Worm (Caenorhabditis elegans) whole organism, young adult: ENCODE data around the gene Y54G2A.11.

ENCODE experiments used
- B0035.1 ChIP-seq: sonication (generic microtip); optimal IDR thresholded peaks from 2 replicates; lab custom pipeline; 2016; ENCODE audit warnings: missing genetic modification characterization, mild to moderate bottlenecking, missing compliant biosample characterization, missing genotype, missing genetic modification reagents
- B0336.3 ChIP-seq: fragments of 200-800 bp; sonication (Bioruptor generic); IDR thresholded peaks from 2 replicates; pipeline ENCODE4 v1.3.6; 2022; ENCODE audit warnings: missing genetic modification characterization, missing compliant biosample characterization
- C17E4.6 ChIP-seq: fragments of 200-800 bp; sonication (Bioruptor generic); IDR thresholded peaks from 2 replicates; pipeline ENCODE4 v1.3.6; 2022; ENCODE audit warnings: missing genetic modification reagents, missing genetic modification characterization, missing compliant biosample characterization
- D2030.7 ChIP-seq: fragments of 200-800 bp; sonication (Bioruptor generic); IDR thresholded peaks from 2 replicates; pipeline ENCODE4 v1.3.6; 2022; ENCODE audit warnings: missing genetic modification reagents, missing genetic modification characterization, missing compliant biosample characterization
- F10E7.11 ChIP-seq: sonication (generic microtip); optimal IDR thresholded peaks from 2 replicates; lab custom pipeline; 2017; ENCODE audit warnings: mild to moderate bottlenecking, missing genetic modification characterization, moderate library complexity, missing compliant biosample characterization
- F33H1.4 ChIP-seq: fragments of 200-800 bp; sonication (Bioruptor generic); IDR thresholded peaks from 2 replicates; pipeline ENCODE4 v1.3.6; 2022; ENCODE audit warnings: missing genetic modification reagents, missing genetic modification characterization, missing compliant biosample characterization
- F39B2.1 ChIP-seq: fragments of 200-800 bp; sonication (Bioruptor generic); IDR thresholded peaks from 2 replicates; pipeline ENCODE4 v1.3.6; 2022; ENCODE audit warnings: missing genetic modification reagents, missing genetic modification characterization, missing compliant biosample characterization
- F57C9.4 ChIP-seq: sonication (generic microtip); optimal IDR thresholded peaks from 2 replicates; lab custom pipeline; 2017; ENCODE audit warnings: mild to moderate bottlenecking, missing genetic modification characterization, missing compliant biosample characterization
- T26A5.8 ChIP-seq: sonication (generic microtip); optimal IDR thresholded peaks from 2 replicates; lab custom pipeline; 2016; ENCODE audit warnings: missing genetic modification characterization, missing compliant biosample characterization
- attf-3 ChIP-seq: fragments of 200-800 bp; sonication (Bioruptor generic); conservative IDR thresholded peaks from 2 replicates; pipeline ENCODE4 v1.3.6; 2022; ENCODE audit warnings: missing genetic modification reagents, missing genetic modification characterization, missing compliant biosample characterization
- bed-2 ChIP-seq: fragments of 200-800 bp; sonication (Bioruptor generic); IDR thresholded peaks from 2 replicates; pipeline ENCODE4 v1.3.6; 2022; ENCODE audit warnings: missing genetic modification reagents, missing genetic modification characterization, missing compliant biosample characterization
- ceh-40 ChIP-seq: fragments of 200-800 bp; sonication (Bioruptor generic); IDR thresholded peaks from 2 replicates; pipeline ENCODE4 v1.3.6; 2022; ENCODE audit warnings: missing genetic modification characterization, missing compliant biosample characterization
- ceh-58 ChIP-seq: fragments of 200-800 bp; sonication (Bioruptor generic); IDR thresholded peaks from 2 replicates; pipeline ENCODE4 v1.3.6; 2022; ENCODE audit warnings: missing genetic modification characterization, missing compliant biosample characterization
- die-1 ChIP-seq: sonication (generic microtip); optimal IDR thresholded peaks from 2 replicates; lab custom pipeline; 2016; ENCODE audit warnings: missing genotype, mild to moderate bottlenecking, missing genetic modification characterization, missing compliant biosample characterization
- dox-1 ChIP-seq: fragments of 200-800 bp; sonication (Bioruptor generic); IDR thresholded peaks from 2 replicates; pipeline ENCODE4 v1.3.6; 2022; ENCODE audit warnings: missing genetic modification reagents, missing genetic modification characterization, missing compliant biosample characterization
- egl-18 ChIP-seq: fragments of 200-800 bp; sonication (Bioruptor generic); IDR thresholded peaks from 2 replicates; pipeline ENCODE4 v1.3.6; 2022; ENCODE audit warnings: missing genetic modification reagents, missing genetic modification characterization, missing compliant biosample characterization
- ekl-4 ChIP-seq: fragments of 200-800 bp; sonication (Bioruptor generic); IDR thresholded peaks from 2 replicates; pipeline ENCODE4 v1.3.6; 2022; ENCODE audit warnings: missing genetic modification reagents, missing genetic modification characterization, missing compliant biosample characterization
- gei-17 ChIP-seq: fragments of 200-800 bp; sonication (Bioruptor generic); optimal IDR thresholded peaks from 2 replicates; lab custom pipeline; 2018; ENCODE audit warnings: mild to moderate bottlenecking, missing genetic modification characterization, missing compliant biosample characterization
- hlh-12 ChIP-seq: sonication (generic microtip); optimal IDR thresholded peaks from 2 replicates; lab custom pipeline; 2016; ENCODE audit warnings: missing genetic modification characterization, missing compliant biosample characterization
- lin-26 ChIP-seq: fragments of 200-800 bp; sonication (Bioruptor generic); IDR thresholded peaks from 2 replicates; pipeline ENCODE4 v1.3.6; 2022; ENCODE audit warnings: missing genetic modification reagents, missing genetic modification characterization, missing compliant biosample characterization
- lir-1 ChIP-seq: fragments of 200-800 bp; sonication (Bioruptor generic); conservative IDR thresholded peaks from 2 replicates; pipeline ENCODE4 v1.3.6; 2022; ENCODE audit warnings: missing genetic modification reagents, missing genetic modification characterization, missing compliant biosample characterization
- madf-8 ChIP-seq: fragments of 200-800 bp; sonication (Bioruptor generic); conservative IDR thresholded peaks from 2 replicates; pipeline ENCODE4 v1.3.6; 2022; ENCODE audit warnings: missing genetic modification reagents, missing genetic modification characterization, missing compliant biosample characterization
- mel-28 ChIP-seq: sonication (generic microtip); optimal IDR thresholded peaks from 2 replicates; lab custom pipeline; 2016; ENCODE audit warnings: borderline replicate concordance, mild to moderate bottlenecking, missing genetic modification characterization, missing compliant biosample characterization
- nfya-1 ChIP-seq: sonication (generic microtip); optimal IDR thresholded peaks from 2 replicates; lab custom pipeline; 2017; ENCODE audit warnings: antibody characterized with exemption, missing compliant biosample characterization, missing genetic modification characterization, borderline replicate concordance; ENCODE audit not compliant: insufficient read depth
- nhr-80 ChIP-seq: sonication (generic microtip); optimal IDR thresholded peaks from 2 replicates; lab custom pipeline; 2016; ENCODE audit warnings: missing genetic modification characterization, missing compliant biosample characterization
- nhr-90 ChIP-seq: sonication (generic microtip); optimal IDR thresholded peaks from 2 replicates; lab custom pipeline; 2016; ENCODE audit warnings: missing genotype, mild to moderate bottlenecking, missing genetic modification characterization, missing compliant biosample characterization
- rpc-1 ChIP-seq, 2 experiments: fragments of 150-350 bp in 1 of 2; sonication (generic microtip) in 1 of 2; optimal IDR thresholded peaks; 2 replicates each; lab custom pipeline; 2014 to 2018; ENCODE audit warnings: missing biosample characterization in 1 of 2, missing genetic modification characterization in 1 of 2, missing genetic modification reagents in 1 of 2, missing genotype in 1 of 2
- snpc-1.3 ChIP-seq: sonication (generic microtip); optimal IDR thresholded peaks from 2 replicates; lab custom pipeline; 2017; ENCODE audit warnings: missing genetic modification characterization, mild to moderate bottlenecking, missing compliant biosample characterization, antibody characterized with exemption, moderate library complexity, missing genotype, missing genetic modification reagents; ENCODE audit not compliant: insufficient read depth
- snpc-4 ChIP-seq, 5 experiments: fragments of 150-350 bp in 1 of 5; sonication (generic microtip) in 4 of 5; optimal IDR thresholded peaks; 2 replicates each; lab custom pipeline; 2014 to 2018; ENCODE audit warnings: missing genetic modification characterization in 5 of 5, missing biosample characterization in 3 of 5, antibody characterized with exemption in 2 of 5, mild to moderate bottlenecking in 2 of 5, missing compliant biosample characterization in 2 of 5, missing genotype in 2 of 5, moderate library complexity in 2 of 5, missing genetic modification reagents in 1 of 5
- sptf-2 ChIP-seq: fragments of 200-800 bp; sonication (Bioruptor generic); optimal IDR thresholded peaks from 2 replicates; lab custom pipeline; 2018; ENCODE audit warnings: mild to moderate bottlenecking, missing genetic modification characterization, missing compliant biosample characterization
- tbp1 ChIP-seq: fragments of 200-800 bp; sonication (Bioruptor generic); optimal IDR thresholded peaks from 2 replicates; lab custom pipeline; 2018; ENCODE audit warnings: mild to moderate bottlenecking, missing genetic modification characterization, missing compliant biosample characterization
- tbx-9 ChIP-seq: sonication (generic microtip); optimal IDR thresholded peaks from 2 replicates; lab custom pipeline; 2016; ENCODE audit warnings: borderline replicate concordance, missing genetic modification characterization, inconsistent platforms, missing compliant biosample characterization
- unc-130 ChIP-seq: sonication (generic microtip); optimal IDR thresholded peaks from 2 replicates; lab custom pipeline; 2016; ENCODE audit warnings: missing genetic modification reagents, missing genetic modification characterization, missing compliant biosample characterization
- unc-62 ChIP-seq: fragments of 150-350 bp; optimal IDR thresholded peaks from 2 replicates; lab custom pipeline; 2014; ENCODE audit warnings: missing biosample characterization, missing genetic modification reagents, missing genetic modification characterization
- ztf-18 ChIP-seq: sonication (generic microtip); optimal IDR thresholded peaks from 2 replicates; lab custom pipeline; 2016; ENCODE audit warnings: missing genotype, mild to moderate bottlenecking, missing genetic modification characterization, missing compliant biosample characterization
- ztf-25 ChIP-seq: fragments of 200-800 bp; sonication (Bioruptor generic); IDR thresholded peaks from 2 replicates; pipeline ENCODE4 v1.3.6; 2022; ENCODE audit warnings: missing genetic modification reagents, missing genetic modification characterization, missing compliant biosample characterization
- ztf-3 ChIP-seq: fragments of 200-800 bp; sonication (Bioruptor generic); optimal IDR thresholded peaks from 2 replicates; lab custom pipeline; 2018; ENCODE audit warnings: mild to moderate bottlenecking, missing genetic modification characterization, missing compliant biosample characterization

Y54G2A.11 gene

ce11 chrIV:2799890-2800289 is 28.3 kb upstream of the Y54G2A.11 start:
- 0 out of 2 replicates have a peak, but pooled peaks have one; percentile 19 for TF ChIP-seq ztf-25 (GFP tag; lab: Robert Waterston, UW)
- no peak for TF ChIP-seq B0336.3 (GFP tag; lab: Robert Waterston, UW)
- TF ChIP-seq tbp1 (GFP tag; lab: Kevin White, UChicago): peak; percentile 79
- TF ChIP-seq snpc-1.3: no peak
- TF ChIP-seq rpc-1 (optimal IDR thresholded peaks at IDR 0.05; lab: Kevin White, UChicago): peak; percentile 22
- TF ChIP-seq rpc-1 (tag; optimal IDR thresholded peaks at IDR 0.05; lab: Kevin White, UChicago): peak; percentile 60
- TF ChIP-seq mel-28 (tag; lab: Kevin White, UChicago): no peak
- TF ChIP-seq unc-62 (GFP tag; lab: Kevin White, UChicago): no peak

ce11 chrIV:2799389-2799788 is 27.8 kb upstream of the Y54G2A.11 start, which contains the start of gene Y54G2A.10:
TSS of gene Y54G2A.10 (plus strand) at chrIV:2799689.
- TF ChIP-seq bed-2 (GFP tag; lab: Robert Waterston, UW) (no peak), dox-1 (no peak), ceh-58 (GFP tag; lab: Robert Waterston, UW) (no peak), madf-8 (GFP tag; lab: Robert Waterston, UW) (no peak), nfya-1 (tag; lab: Kevin White, UChicago) (no peak), unc-130 (GFP tag; lab: Kevin White, UChicago) (no peak), lin-26 (no peak), C17E4.6 (GFP tag; lab: Robert Waterston, UW) (no peak)

ce11 chrIV:2798339-2798738 is 26.7 kb upstream of the Y54G2A.11 start, which contains the start of gene Y54G2A.52:
TSS of gene Y54G2A.52 (minus strand) at chrIV:2798686.
- TF ChIP-seq nhr-80 (tag; lab: Kevin White, UChicago): peak; percentile 63
- TF ChIP-seq F57C9.4 (tag; lab: Kevin White, UChicago): no peak

- TF ChIP-seq D2030.7 (no peak), B0035.1 (no peak), sptf-2 (no peak), F39B2.1 (no peak), tbx-9 (tag; lab: Kevin White, UChicago) (no peak), ceh-40 (GFP tag; lab: Robert Waterston, UW) (no peak), attf-3 (no peak), egl-18 (GFP tag; lab: Robert Waterston, UW) (no peak), ztf-3 (GFP tag; lab: Kevin White, UChicago) (no peak), ekl-4 (GFP tag; lab: Robert Waterston, UW) (no peak), ztf-18 (no peak), nhr-90 (tag; lab: Kevin White, UChicago) (no peak), snpc-4 (GFP tag; optimal IDR thresholded peaks at IDR 0.05; lab: Kevin White, UChicago) (no peak), snpc-4 (tag; optimal IDR thresholded peaks at IDR 0.05; lab: Kevin White, UChicago) (no peak), T26A5.8 (tag; lab: Kevin White, UChicago) (no peak), lir-1 (GFP tag; lab: Robert Waterston, UW) (no peak), hlh-12 (no peak), die-1 (tag; lab: Kevin White, UChicago) (no peak), F10E7.11 (tag; lab: Kevin White, UChicago) (no peak), gei-17 (GFP tag; lab: Kevin White, UChicago) (no peak), F33H1.4 (GFP tag; lab: Robert Waterston, UW) (no peak)
These were observed 22.4 kb upstream of the Y54G2A.11 start for ce11 chrIV:2793956-2794355.
